Worm (Caenorhabditis elegans) whole organism, L1 larva: ENCODE measurements around the gene Y73C8C.12.

Source experiments
- ama-1 ChIP-seq: fragments of 150-350 bp; optimal IDR thresholded peaks from 2 replicates; lab custom pipeline; 2014
- efl-1 ChIP-seq, 4 experiments: fragments of 150-350 bp; optimal IDR thresholded peaks in 3 of 4; peaks in 1 of 4; 1 replicate in 1 of 4; 2 replicates in 3 of 4; lab custom pipeline; 2014; ENCODE audit warnings: missing biosample characterization in 2 of 4, missing genetic modification characterization in 2 of 4, missing genetic modification reagents in 2 of 4
- lin-39 ChIP-seq: fragments of 150-350 bp; optimal IDR thresholded peaks from 2 replicates; lab custom pipeline; 2014; ENCODE audit warnings: missing biosample characterization, missing genetic modification reagents, missing genetic modification characterization
- nhr-28 ChIP-seq: fragments of 150-350 bp; optimal IDR thresholded peaks from 2 replicates; lab custom pipeline; 2014; ENCODE audit warnings: missing biosample characterization, missing genetic modification characterization
- nhr-76 ChIP-seq: sonication (generic microtip); optimal IDR thresholded peaks from 2 replicates; lab custom pipeline; 2017; ENCODE audit warnings: missing biosample characterization, missing genetic modification characterization
- zip-4 ChIP-seq: fragments of 200-800 bp; sonication (Bioruptor generic); optimal IDR thresholded peaks from 2 replicates; lab custom pipeline; 2018; ENCODE audit warnings: mild to moderate bottlenecking, missing genetic modification characterization, moderate library complexity, missing compliant biosample characterization

ce11 chrV:3159252-3159651 is 34.2 kb downstream of the Y73C8C.12 start, which contains the start of gene C36C5.12:
- TF ChIP-seq lin-39 (tag; lab: Kevin White, UChicago) (no peak), ama-1 (lab: Kevin White, UChicago) (no peak), nhr-76 (tag; lab: Kevin White, UChicago) (no peak), zip-4 (GFP tag; lab: Kevin White, UChicago) (no peak), efl-1 (optimal IDR thresholded peaks at IDR 0.05; lab: Kevin White, UChicago) (no peak), efl-1 (GFP tag; optimal IDR thresholded peaks at IDR 0.05 in 1 of 2; lab: Kevin White, UChicago) (peak in 1 of 2 experiments; percentile 29), nhr-28 (tag; lab: Kevin White, UChicago) (no peak)
